Worm (Caenorhabditis elegans) whole organism, young adult: ENCODE results near the gene egl-2.

ENCODE experiments used
- dox-1 ChIP-seq: fragments of 200-800 bp; sonication (Bioruptor generic); IDR thresholded peaks from 2 replicates; pipeline ENCODE4 v1.3.6; 2022; ENCODE audit warnings: missing genetic modification reagents, missing genetic modification characterization, missing compliant biosample characterization
- hsf-1 ChIP-seq: fragments of 200-800 bp; sonication (Bioruptor generic); IDR thresholded peaks from 2 replicates; pipeline ENCODE4 v1.3.6; 2022; ENCODE audit warnings: missing genetic modification reagents, missing genetic modification characterization, missing compliant biosample characterization
- lin-35 ChIP-seq, 3 experiments: fragments of 150-350 bp in 2 of 3; sonication (generic microtip) in 1 of 3; optimal IDR thresholded peaks; 2 replicates each; lab custom pipeline; 2014 to 2018; ENCODE audit warnings: missing biosample characterization in 3 of 3, missing genetic modification characterization in 3 of 3, missing genetic modification reagents in 3 of 3
- nhr-120 ChIP-seq: fragments of 200-800 bp; sonication (Bioruptor generic); IDR thresholded peaks from 2 replicates; pipeline ENCODE4 v1.3.6; 2022; ENCODE audit warnings: missing genetic modification characterization, missing compliant biosample characterization
- zfh-2 ChIP-seq: fragments of 200-800 bp; sonication (Bioruptor generic); conservative IDR thresholded peaks from 2 replicates; pipeline ENCODE4 v1.3.6; 2022; ENCODE audit warnings: missing genetic modification reagents, missing genetic modification characterization, missing compliant biosample characterization

DNA sequence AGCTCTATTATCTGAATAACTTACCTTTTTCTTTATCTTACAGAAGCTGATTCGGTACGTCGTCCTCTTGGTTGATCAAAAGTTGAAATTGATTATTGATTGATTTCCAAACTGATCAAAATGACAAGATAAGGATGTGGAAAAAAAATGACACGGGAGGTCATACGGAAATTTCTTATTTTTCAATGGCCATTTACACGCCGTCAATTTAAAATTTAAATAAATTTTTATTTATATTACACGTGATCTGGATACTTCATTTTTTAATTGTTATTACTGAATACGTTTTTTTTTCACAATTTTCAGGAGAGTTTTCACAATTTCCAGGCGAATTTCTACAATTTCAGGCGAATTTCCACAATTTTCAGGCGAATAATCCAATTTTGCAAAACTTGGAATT, 23.2 kb downstream of the egl-2 start, which contains the start of gene Y75B7B.2:
- no peak for TF ChIP-seq hsf-1 (GFP tag; lab: Robert Waterston, UW)
- no peak for TF ChIP-seq lin-35 (GFP tag; optimal IDR thresholded peaks at IDR 0.05; lab: Kevin White, UChicago)
- no peak for TF ChIP-seq dox-1 (GFP tag; lab: Robert Waterston, UW)
- no peak for TF ChIP-seq nhr-120 (GFP tag; lab: Robert Waterston, UW)
- TF ChIP-seq zfh-2 (GFP tag; lab: Robert Waterston, UW), result no peak
